Fruit fly (Drosophila melanogaster) whole organism, pupa: ENCODE data around the gene enc.

Experiments used
- CG17806 ChIP-seq: fragments of 200-800 bp; sonication (Bioruptor generic); optimal IDR thresholded peaks from 2 replicates; lab custom pipeline; 2018; ENCODE audit warnings: missing biosample characterization, mild to moderate bottlenecking, missing genetic modification characterization, moderate library complexity
- CG4496 ChIP-seq: fragments of 200-800 bp; sonication (Bioruptor generic); IDR thresholded peaks from 3 replicates; pipeline ENCODE4 v1.3.6; 2022; ENCODE audit warnings: missing biosample characterization, missing genetic modification characterization
- CG8301 ChIP-seq: fragments of 200-800 bp; sonication (Bioruptor generic); optimal IDR thresholded peaks from 2 replicates; lab custom pipeline; 2018; ENCODE audit warnings: missing biosample characterization, mild to moderate bottlenecking, missing genetic modification characterization
- Pif1B ChIP-seq: fragments of 200-800 bp; sonication (Bioruptor generic); optimal IDR thresholded peaks from 3 replicates; lab custom pipeline; 2016; ENCODE audit warnings: missing biosample characterization, missing genetic modification characterization
- Snoo ChIP-seq: fragments of 200-800 bp; sonication (Bioruptor generic); optimal IDR thresholded peaks from 3 replicates; lab custom pipeline; 2017; ENCODE audit warnings: missing biosample characterization, mild to moderate bottlenecking, missing genetic modification characterization, inconsistent platforms
- rn ChIP-seq: fragments of 200-800 bp; sonication (Bioruptor generic); IDR thresholded peaks from 2 replicates; pipeline ENCODE4 v1.3.6; 2022; ENCODE audit warnings: missing biosample characterization, missing genetic modification characterization

DNA sequence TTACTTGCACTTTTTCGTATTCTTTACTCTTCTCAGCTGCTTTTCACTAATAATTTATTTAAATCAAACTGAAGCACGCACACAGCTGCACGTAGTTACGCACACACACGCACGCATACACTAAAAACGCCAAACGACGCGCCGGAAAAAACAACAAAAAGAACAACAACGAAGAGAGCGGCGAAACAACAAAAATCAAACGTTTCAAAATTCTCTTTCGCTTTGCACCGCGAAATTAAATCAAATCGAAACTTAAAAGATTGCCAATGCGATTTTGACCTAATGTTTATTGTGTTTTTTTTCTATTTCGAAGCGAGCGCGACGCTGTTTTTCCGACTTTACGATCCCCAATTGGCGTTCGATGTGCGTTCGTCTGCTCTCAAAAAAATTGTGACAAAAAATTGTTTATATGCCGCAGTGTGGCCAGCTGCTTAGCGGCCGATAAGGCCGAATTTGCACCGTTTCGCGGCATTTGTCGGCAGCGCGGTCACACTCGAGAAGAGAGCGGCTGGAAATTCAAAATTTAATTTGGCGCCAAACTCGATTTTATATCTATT, 30.8 kb upstream of the enc start:
- TF ChIP-seq Pif1B (GFP tag; lab: Kevin White, UChicago) = peak; percentile 19
- TF ChIP-seq CG17806 = no peak
- TF ChIP-seq Snoo (tag; lab: Kevin White, UChicago) = peak; percentile 33
- TF ChIP-seq rn = no peak
- peak; percentile 37 for TF ChIP-seq CG8301 (tag; lab: Kevin White, UChicago)
- no peak; the same call in 2 of the 3 replicates for TF ChIP-seq CG4496 (GFP tag; lab: Robert Waterston, UW)
